Worm (Caenorhabditis elegans) whole organism, late embryonic: ENCODE data around the gene C08F11.1.

Experiments used
- ama-1 ChIP-seq: fragments of 150-350 bp; optimal IDR thresholded peaks from 2 replicates; lab custom pipeline; 2014
- ceh-34 ChIP-seq: sonication (generic microtip); optimal IDR thresholded peaks from 2 replicates; lab custom pipeline; 2016; ENCODE audit warnings: mild to moderate bottlenecking, missing genetic modification characterization, missing compliant biosample characterization
- pros-1 ChIP-seq: fragments of 150-350 bp; optimal IDR thresholded peaks from 2 replicates; lab custom pipeline; 2014; ENCODE audit warnings: missing biosample characterization, missing genetic modification reagents, missing genetic modification characterization

ce11 chrIV:13636975-13637374, 13.3 kb downstream of the C08F11.1 start, which contains the start of gene C08F11.7:
- no peak for TF ChIP-seq ama-1 (lab: Kevin White, UChicago)
- no peak for TF ChIP-seq ceh-34 (tag; lab: Kevin White, UChicago)
- no peak for TF ChIP-seq pros-1 (tag; lab: Kevin White, UChicago)
